Fruit fly (Drosophila melanogaster) whole organism, wandering third instar larva: ENCODE results near the gene CG32228.
A peak's percentile ranks its signal among the peaks of the same experiment; 100 is the strongest.

Experiments used
- CG32264 ChIP-seq: fragments of 200-800 bp; sonication (Bioruptor generic); optimal IDR thresholded peaks from 2 replicates; lab custom pipeline; 2016; ENCODE audit warnings: missing biosample characterization, missing genetic modification characterization
- CrebA ChIP-seq: fragments of 200-800 bp; sonication (Bioruptor generic); optimal IDR thresholded peaks from 2 replicates; lab custom pipeline; 2016; ENCODE audit warnings: missing biosample characterization, mild to moderate bottlenecking, missing genetic modification characterization, borderline replicate concordance
- Dfd ChIP-seq: fragments of >200 bp; optimal IDR thresholded peaks from 2 replicates; lab custom pipeline; 2017; ENCODE audit warnings: missing biosample characterization, missing genetic modification characterization
- Dif ChIP-seq: fragments of 200-275, 200-300 bp; sonication (Bioruptor generic); optimal IDR thresholded peaks from 2 replicates; lab custom pipeline; 2018; ENCODE audit warnings: missing biosample characterization, missing genetic modification characterization; ENCODE audit not compliant: partially characterized antibody
- GATAd ChIP-seq: sonication (Bioruptor generic); optimal IDR thresholded peaks from 2 replicates; lab custom pipeline; 2016; ENCODE audit warnings: missing biosample characterization, missing genetic modification characterization
- Hnf4 ChIP-seq: fragments of 200-800 bp; sonication (Bioruptor generic); optimal IDR thresholded peaks from 2 replicates; lab custom pipeline; 2016; ENCODE audit warnings: missing biosample characterization, mild to moderate bottlenecking, missing genetic modification characterization
- Hr78 ChIP-seq: fragments of >200 bp; optimal IDR thresholded peaks from 2 replicates; lab custom pipeline; 2017; ENCODE audit warnings: missing biosample characterization, missing genetic modification characterization
- Hr83 ChIP-seq: fragments of 200-300 bp; sonication (Bioruptor generic); optimal IDR thresholded peaks from 2 replicates; lab custom pipeline; 2016; ENCODE audit warnings: missing biosample characterization, mild to moderate bottlenecking, missing genetic modification characterization, moderate library complexity; ENCODE audit not compliant: poor library complexity, severe bottlenecking
- Mio ChIP-seq: sonication (Bioruptor generic); optimal IDR thresholded peaks from 2 replicates; lab custom pipeline; 2016; ENCODE audit warnings: missing biosample characterization, missing genetic modification characterization
- N ChIP-seq: fragments of >200 bp; optimal IDR thresholded peaks from 2 replicates; lab custom pipeline; 2018; ENCODE audit warnings: missing biosample characterization, missing external identifiers, missing genetic modification characterization
- OdsH ChIP-seq: fragments of 200-800 bp; sonication (Bioruptor generic); optimal IDR thresholded peaks from 2 replicates; lab custom pipeline; 2016; ENCODE audit warnings: missing biosample characterization, mild to moderate bottlenecking, missing genetic modification characterization
- Rel ChIP-seq, 2 experiments: fragments of 200-800 bp; sonication (Bioruptor generic) in 1 of 2; optimal IDR thresholded peaks; 2 replicates in 1 of 2; 3 replicates in 1 of 2; lab custom pipeline; 2016 to 2019; ENCODE audit warnings: mild to moderate bottlenecking in 2 of 2, missing biosample characterization in 2 of 2, missing genetic modification characterization in 2 of 2, moderate library complexity in 1 of 2
- Vsx2 ChIP-seq: fragments of 200-300, 225-300 bp; sonication (Bioruptor generic); optimal IDR thresholded peaks from 2 replicates; lab custom pipeline; 2018; ENCODE audit warnings: missing biosample characterization, missing genetic modification characterization; ENCODE audit not compliant: partially characterized antibody
- br ChIP-seq: fragments of 200-800 bp; sonication (Bioruptor generic); optimal IDR thresholded peaks from 2 replicates; lab custom pipeline; 2016; ENCODE audit warnings: missing biosample characterization, missing genetic modification characterization
- brk ChIP-seq: fragments of 200-800 bp; sonication (Bioruptor generic); optimal IDR thresholded peaks from 2 replicates; lab custom pipeline; 2016; ENCODE audit warnings: missing biosample characterization, mild to moderate bottlenecking, missing genetic modification characterization
- dl ChIP-seq, 2 experiments: fragments of 175-275, 200-275 bp in 1 of 2; fragments of 200-275 bp in 1 of 2; sonication (Bioruptor generic); optimal IDR thresholded peaks; lab custom pipeline; 2018; ENCODE audit warnings: mild to moderate bottlenecking in 2 of 2, missing biosample characterization in 2 of 2, missing genetic modification characterization in 2 of 2, moderate library complexity in 2 of 2; ENCODE audit not compliant: partially characterized antibody in 2 of 2, insufficient read depth in 1 of 2
- dmrt93B ChIP-seq: fragments of 200-800 bp; sonication (Bioruptor generic); optimal IDR thresholded peaks from 2 replicates; lab custom pipeline; 2018; ENCODE audit warnings: missing biosample characterization, mild to moderate bottlenecking, missing genetic modification characterization
- dsf ChIP-seq: sonication (Bioruptor generic); optimal IDR thresholded peaks from 2 replicates; lab custom pipeline; 2016; ENCODE audit warnings: missing biosample characterization, missing genetic modification characterization, borderline replicate concordance
- fru ChIP-seq: fragments of 200-800 bp; sonication (Bioruptor generic); optimal IDR thresholded peaks from 3 replicates; lab custom pipeline; 2016; ENCODE audit warnings: missing biosample characterization, mild to moderate bottlenecking, missing genetic modification characterization
- h ChIP-seq: fragments of 200-800 bp; sonication (Bioruptor generic); optimal IDR thresholded peaks from 3 replicates; lab custom pipeline; 2016; ENCODE audit warnings: missing biosample characterization, mild to moderate bottlenecking, missing genetic modification characterization
- jim ChIP-seq: fragments of 175-275, 200-325 bp; sonication (Bioruptor generic); optimal IDR thresholded peaks from 2 replicates; lab custom pipeline; 2016; ENCODE audit warnings: missing biosample characterization, mild to moderate bottlenecking, missing genetic modification characterization
- lola ChIP-seq: fragments of >200 bp; optimal IDR thresholded peaks from 2 replicates; lab custom pipeline; 2017; ENCODE audit warnings: missing biosample characterization, missing genetic modification characterization
- psq ChIP-seq: fragments of 200-800 bp; sonication (Bioruptor generic); optimal IDR thresholded peaks from 3 replicates; lab custom pipeline; 2017; ENCODE audit warnings: missing biosample characterization, mild to moderate bottlenecking, missing genetic modification characterization, moderate library complexity
- rgr ChIP-seq: fragments of 200-800 bp; sonication (Bioruptor generic); optimal IDR thresholded peaks from 3 replicates; lab custom pipeline; 2016; ENCODE audit warnings: missing biosample characterization, mild to moderate bottlenecking, missing genetic modification characterization
- sv ChIP-seq: fragments of 200-800 bp; sonication (Bioruptor generic); optimal IDR thresholded peaks from 3 replicates; lab custom pipeline; 2016; ENCODE audit warnings: missing biosample characterization, missing genetic modification characterization
- tai ChIP-seq: sonication (Bioruptor generic); optimal IDR thresholded peaks from 2 replicates; lab custom pipeline; 2016; ENCODE audit warnings: missing biosample characterization, missing genetic modification characterization
- usp ChIP-seq: fragments of >200 bp; optimal IDR thresholded peaks from 2 replicates; lab custom pipeline; 2017; ENCODE audit warnings: missing biosample characterization, missing genetic modification characterization
- woc ChIP-seq: sonication (Bioruptor generic); optimal IDR thresholded peaks from 2 replicates; lab custom pipeline; 2016; ENCODE audit warnings: missing biosample characterization, mild to moderate bottlenecking, missing genetic modification characterization

CG32228 gene

dm6 chr3L:20316956-20317589, 51.5 kb downstream of the CG32228 start, which contains the start of gene Spn77Ba:
Spn77Ba (plus strand) TSS chr3L:20317190.
- TF ChIP-seq sv (GFP tag; lab: Kevin White, UChicago), result no peak
- no peak for TF ChIP-seq jim (GFP tag; lab: Kevin White, UChicago)
- no peak for TF ChIP-seq tai (GFP tag; lab: Kevin White, UChicago)
- peak; percentile 20 for TF ChIP-seq Hr83
- no peak for TF ChIP-seq GATAd (GFP tag; lab: Kevin White, UChicago)
- TF ChIP-seq lola (GFP tag; lab: Kevin White, UChicago), result no peak
- TF ChIP-seq Vsx2 (GFP tag; lab: Kevin White, UChicago), result no peak
- no peak for TF ChIP-seq br
- TF ChIP-seq Hnf4 (GFP tag; lab: Kevin White, UChicago), result peak; percentile 71
- no peak for TF ChIP-seq Hr78
- TF ChIP-seq woc (GFP tag; lab: Kevin White, UChicago), result no peak
- TF ChIP-seq Dfd (GFP tag; lab: Kevin White, UChicago), result no peak
- TF ChIP-seq dmrt93B (GFP tag; lab: Kevin White, UChicago), result no peak
- TF ChIP-seq Mio (GFP tag; lab: Kevin White, UChicago), result no peak
- TF ChIP-seq fru (GFP tag; lab: Kevin White, UChicago), result peak; percentile 7
- peak; percentile 69 for TF ChIP-seq Dif
- no peak for TF ChIP-seq dsf (GFP tag; lab: Kevin White, UChicago)
- no peak for TF ChIP-seq N
- no peak for TF ChIP-seq usp (GFP tag; lab: Kevin White, UChicago)
- peak; percentile 19 for TF ChIP-seq psq (GFP tag; lab: Kevin White, UChicago)
- TF ChIP-seq rgr (GFP tag; lab: Kevin White, UChicago), result peak; percentile 30
- no peak for TF ChIP-seq Rel (GFP tag; optimal IDR thresholded peaks at IDR 0.05; lab: Kevin White, UChicago)
- peak; percentile 98 for TF ChIP-seq Rel (tag; optimal IDR thresholded peaks at IDR 0.05; lab: Kevin White, UChicago)
- peak; percentile 34 for TF ChIP-seq h (GFP tag; lab: Kevin White, UChicago)
- peak; percentile 21 to 56 for TF ChIP-seq dl (GFP tag; optimal IDR thresholded peaks at IDR 0.05; lab: Kevin White, UChicago; ENCODE audit: insufficient read depth in 1 of 2, partially characterized antibody in 2 of 2)
- no peak for TF ChIP-seq CG32264 (GFP tag; lab: Kevin White, UChicago)
- no peak for TF ChIP-seq brk (GFP tag; lab: Kevin White, UChicago)
- no peak for TF ChIP-seq CrebA (GFP tag; lab: Kevin White, UChicago)

dm6 chr3L:20317751-20318150, 52.1 kb downstream of the CG32228 start:
- TF ChIP-seq OdsH, result no peak
- TF ChIP-seq Hr78, result no peak
- TF ChIP-seq Mio (GFP tag; lab: Kevin White, UChicago), result no peak
- no peak for TF ChIP-seq N
- TF ChIP-seq GATAd (GFP tag; lab: Kevin White, UChicago), result no peak
- TF ChIP-seq dsf (GFP tag; lab: Kevin White, UChicago), result no peak
